Worm (Caenorhabditis elegans) whole organism, L4 larva: Measurements from ENCODE around the gene F56C3.7.

Experiments
- ama-1 ChIP-seq: fragments of 150-350 bp; optimal IDR thresholded peaks from 2 replicates; lab custom pipeline; 2014; ENCODE audit warnings: inconsistent platforms, mixed read lengths
- ceh-20 ChIP-seq: fragments of 200-800 bp; sonication (Bioruptor generic); IDR thresholded peaks from 2 replicates; pipeline ENCODE4 v1.3.6; 2022; ENCODE audit warnings: missing genetic modification reagents, missing genetic modification characterization, missing compliant biosample characterization
- ceh-28 ChIP-seq: fragments of 150-350 bp; optimal IDR thresholded peaks from 2 replicates; lab custom pipeline; 2014; ENCODE audit warnings: missing biosample characterization, missing genetic modification reagents, missing genetic modification characterization
- hmg-1.1 ChIP-seq: fragments of 200-800 bp; sonication (Bioruptor generic); IDR thresholded peaks from 2 replicates; pipeline ENCODE4 v1.3.6; 2022; ENCODE audit warnings: missing genetic modification reagents, missing genetic modification characterization, missing compliant biosample characterization
- saeg-2 ChIP-seq: fragments of 200-800 bp; sonication (Bioruptor generic); IDR thresholded peaks from 2 replicates; pipeline ENCODE4 v1.3.6; 2022; ENCODE audit warnings: missing genetic modification reagents, missing genetic modification characterization, missing compliant biosample characterization
- spr-3 ChIP-seq: fragments of 200-800 bp; sonication (Bioruptor generic); optimal IDR thresholded peaks from 2 replicates; lab custom pipeline; 2018; ENCODE audit warnings: mild to moderate bottlenecking, missing genetic modification characterization, missing compliant biosample characterization

DNA sequence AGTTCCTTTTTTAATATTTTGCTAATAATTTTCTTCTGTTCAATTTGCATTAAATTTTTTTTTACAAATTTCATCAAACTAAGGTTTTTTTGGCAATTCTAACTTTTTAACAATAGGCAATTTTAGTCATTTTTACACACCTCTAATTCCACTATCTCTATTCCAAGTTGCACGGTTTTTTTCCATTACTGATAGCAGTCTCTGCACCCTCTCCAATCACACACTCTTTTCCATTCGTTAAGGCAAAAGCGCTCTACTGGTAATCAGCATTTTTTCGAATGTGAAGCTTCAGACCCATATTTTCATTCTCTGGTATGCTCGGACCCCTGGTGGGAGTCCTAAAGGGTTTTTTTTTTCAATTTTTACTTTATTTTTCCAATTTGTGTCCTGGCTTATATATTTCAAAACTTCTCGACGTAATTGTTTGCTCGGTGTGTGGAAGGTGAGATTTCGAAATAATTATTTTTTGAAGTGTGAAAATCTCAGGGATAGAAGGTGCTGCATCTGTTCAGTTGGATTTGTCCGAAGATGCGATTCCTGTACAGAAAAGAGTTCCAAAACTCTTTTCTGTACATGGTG, 46.3 kb upstream of the F56C3.7 start, which contains the start of the genes F19G12.4 and F19G12.8:
- TF ChIP-seq spr-3 (GFP tag; lab: Kevin White, UChicago), result no peak
- TF ChIP-seq hmg-1.1 (GFP tag; lab: Robert Waterston, UW), result no peak
- no peak for TF ChIP-seq saeg-2 (GFP tag; lab: Robert Waterston, UW)
- TF ChIP-seq ceh-28, result no peak
- TF ChIP-seq ama-1 (lab: Kevin White, UChicago), result no peak
- TF ChIP-seq ceh-20 (GFP tag; lab: Robert Waterston, UW), result no peak
